Worm (Caenorhabditis elegans): ENCODE data around the gene C17H12.6.

The C17H12.6 gene

ce11 chrIV:6822406-6822805 lies at the start of gene C17H12.6:
C17H12.6 (minus strand) TSS chrIV:6822506.
- TF ChIP-seq efl-1 (optimal IDR thresholded peaks at IDR 0.05) (no peak), efl-1 (GFP tag; optimal IDR thresholded peaks at IDR 0.05 in 1 of 2) (peak in 1 of 2 experiments; percentile 34), tbx-2 (tag; optimal IDR thresholded peaks at IDR 0.05) (no peak)

DNA sequence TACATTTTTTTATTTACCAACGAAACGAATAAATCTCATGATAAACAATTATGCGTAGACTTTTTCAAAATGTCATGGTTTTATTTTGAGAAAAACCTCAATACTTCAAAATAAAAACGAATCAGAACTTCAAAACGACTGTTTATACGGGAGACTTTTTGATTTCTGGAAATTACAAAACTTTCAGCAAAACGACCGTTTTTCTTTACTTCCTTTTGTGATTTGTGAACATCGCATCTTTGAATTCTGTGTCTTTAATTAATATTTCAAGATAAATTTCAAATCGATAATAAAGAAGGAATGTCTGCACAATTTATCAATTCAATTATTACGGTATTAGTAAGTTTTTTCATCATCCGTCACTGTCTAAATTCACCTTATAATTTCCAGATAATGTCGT lies 45.5 kb upstream of the C17H12.6 start, which contains the start of gene srx-20:
Gene srx-20 (plus strand): TSS at position 301 of the 400 bp plus-strand sequence.
- TF ChIP-seq lir-3 (tag; optimal IDR thresholded peaks at IDR 0.05; ENCODE audit: poor library complexity) (no peak), tlp-1 (tag; optimal IDR thresholded peaks at IDR 0.05) (no peak), lin-39 (tag; optimal IDR thresholded peaks at IDR 0.05) (no peak), ceh-63 (GFP tag; optimal IDR thresholded peaks at IDR 0.05) (no peak), elt-3 (tag; optimal IDR thresholded peaks at IDR 0.05) (no peak), pax-3 (tag; optimal IDR thresholded peaks at IDR 0.05) (no peak), unc-30 (tag; optimal IDR thresholded peaks at IDR 0.05) (no peak), nhr-12 (tag; optimal IDR thresholded peaks at IDR 0.05) (no peak), ces-1 (GFP tag; optimal IDR thresholded peaks at IDR 0.05) (no peak), C04F5.9 (tag; optimal IDR thresholded peaks at IDR 0.05) (no peak), mep-1 (tag; optimal IDR thresholded peaks at IDR 0.05) (no peak), nhr-77 (tag; optimal IDR thresholded peaks at IDR 0.05) (no peak), egl-27 (tag; optimal IDR thresholded peaks at IDR 0.05) (no peak), pag-3 (tag; optimal IDR thresholded peaks at IDR 0.05; ENCODE audit: borderline replicate concordance, insufficient read depth) (no peak), nhr-19 (GFP tag; conservative IDR thresholded peaks at IDR 0.05) (no peak), snpc-4 (tag; optimal IDR thresholded peaks at IDR 0.05) (no peak), grh-1 (GFP tag; IDR thresholded peaks at IDR 0.05) (no peak), elt-2 (tag; optimal IDR thresholded peaks at IDR 0.05) (no peak)

DNA sequence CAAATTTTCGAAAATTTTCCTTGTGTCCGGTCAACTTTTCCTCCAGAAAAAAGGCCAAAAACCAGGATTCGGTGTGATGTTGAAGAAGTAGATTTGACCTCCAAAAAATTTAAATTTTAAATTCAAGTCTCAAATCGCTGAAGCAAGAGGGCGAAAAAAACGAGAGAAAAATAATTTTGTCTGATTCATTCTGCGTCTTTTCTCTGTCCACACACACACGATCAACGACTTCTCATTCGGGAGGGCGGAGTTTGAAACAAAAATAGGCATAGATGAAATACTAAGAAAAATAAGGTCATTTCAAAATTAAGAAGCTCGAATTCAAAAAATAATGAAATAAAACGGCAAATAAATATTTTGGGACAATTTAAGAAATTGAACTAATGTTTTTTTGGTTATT lies 37.0 kb upstream of the C17H12.6 start, which contains the start of gene R13H7.2:
Gene R13H7.2 (minus strand): TSS at position 101 of the 400 bp plus-strand sequence.
- TF ChIP-seq mab-9 (GFP tag; IDR thresholded peaks at IDR 0.05) = no peak
- no peak for TF ChIP-seq Y116A8C.19 (tag; optimal IDR thresholded peaks at IDR 0.05; ENCODE audit: borderline replicate concordance)
- TF ChIP-seq nhr-84 (tag; optimal IDR thresholded peaks at IDR 0.05) = no peak
- no peak for TF ChIP-seq snpc-4 (tag; optimal IDR thresholded peaks at IDR 0.05)
- no peak for TF ChIP-seq nhr-71 (tag; optimal IDR thresholded peaks at IDR 0.05)
- TF ChIP-seq snu-23 (GFP tag; optimal IDR thresholded peaks at IDR 0.05) = no peak
- TF ChIP-seq pax-3 (tag; optimal IDR thresholded peaks at IDR 0.05) = no peak
- no peak for TF ChIP-seq vab-15 (tag; optimal IDR thresholded peaks at IDR 0.05)
- no peak for TF ChIP-seq elt-3 (tag; optimal IDR thresholded peaks at IDR 0.05)
- no peak for TF ChIP-seq alr-1 (tag; optimal IDR thresholded peaks at IDR 0.05; ENCODE audit: borderline replicate concordance)
- TF ChIP-seq egl-27 (tag; optimal IDR thresholded peaks at IDR 0.05) = no peak
- TF ChIP-seq ets-5 (GFP tag; IDR thresholded peaks at IDR 0.05) = no peak
- no peak for TF ChIP-seq aly-2 (tag; optimal IDR thresholded peaks at IDR 0.05)
- no peak for TF ChIP-seq efl-1 (optimal IDR thresholded peaks at IDR 0.05)
- no peak for TF ChIP-seq efl-1 (GFP tag; optimal IDR thresholded peaks at IDR 0.05 in 1 of 2)
- no peak for TF ChIP-seq swsn-7 (tag; optimal IDR thresholded peaks at IDR 0.05)

- TF ChIP-seq efl-1 (optimal IDR thresholded peaks at IDR 0.05) (no peak), efl-1 (GFP tag; optimal IDR thresholded peaks at IDR 0.05 in 1 of 2) (peak in 1 of 2 experiments; percentile 61), tbx-2 (tag; optimal IDR thresholded peaks at IDR 0.05) (peak; percentile 8), unc-62 (GFP tag; optimal IDR thresholded peaks at IDR 0.05) (no peak), ceh-8 (GFP tag; optimal IDR thresholded peaks at IDR 0.05) (no peak), lin-14 (GFP tag; optimal IDR thresholded peaks at IDR 0.05) (peak; percentile 51), nhr-47 (tag; optimal IDR thresholded peaks at IDR 0.05) (peak; percentile 23), ces-1 (GFP tag; optimal IDR thresholded peaks at IDR 0.05) (no peak), nhr-71 (tag; optimal IDR thresholded peaks at IDR 0.05) (peak; percentile 7)
Measured at ce11 chrIV:6852727-6853126, 30.4 kb upstream of the C17H12.6 start.
